Fruit fly (Drosophila melanogaster): ENCODE results near the gene Eig71Ei.

The Eig71Ei gene

DNA sequence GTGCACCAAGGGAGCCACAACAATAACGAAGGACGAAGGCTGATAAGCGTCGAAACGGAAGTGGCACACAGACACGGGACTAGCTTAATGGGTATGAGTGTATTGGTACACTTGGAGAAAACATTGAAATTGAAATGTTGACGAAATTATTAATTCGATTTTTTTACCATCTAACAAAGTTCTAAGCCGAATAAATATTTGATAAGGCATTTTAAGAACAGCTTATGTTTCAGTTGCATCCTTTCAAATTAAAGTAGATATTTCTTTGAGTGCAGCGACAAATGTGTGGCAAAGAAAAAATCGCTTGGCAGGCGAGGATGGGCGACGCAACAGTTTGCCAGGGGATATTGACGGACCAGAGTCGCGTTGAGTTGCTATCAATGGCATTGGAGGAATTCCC, 19.5 kb upstream of the Eig71Ei start:
- no peak for TF ChIP-seq Abd-B (GFP tag; optimal IDR thresholded peaks at IDR 0.05)
- TF ChIP-seq OdsH (GFP tag; optimal IDR thresholded peaks at IDR 0.05): no peak
- TF ChIP-seq HLH106 (tag; optimal IDR thresholded peaks at IDR 0.05): no peak
- no peak for TF ChIP-seq h (GFP tag; optimal IDR thresholded peaks at IDR 0.05)
- no peak for TF ChIP-seq fru (GFP tag; optimal IDR thresholded peaks at IDR 0.05)
- TF ChIP-seq CG9705 (GFP tag; optimal IDR thresholded peaks at IDR 0.05): no peak
- no peak for TF ChIP-seq jim (GFP tag; optimal IDR thresholded peaks at IDR 0.05)
- no peak for TF ChIP-seq tai (GFP tag; optimal IDR thresholded peaks at IDR 0.05)
- TF ChIP-seq sv (GFP tag; optimal IDR thresholded peaks at IDR 0.05): no peak
- TF ChIP-seq CrebA (GFP tag; optimal IDR thresholded peaks at IDR 0.05; ENCODE audit: borderline replicate concordance): no peak
- TF ChIP-seq Sp1 (GFP tag; optimal IDR thresholded peaks at IDR 0.05): no peak
- no peak for TF ChIP-seq woc (GFP tag; optimal IDR thresholded peaks at IDR 0.05)
- TF ChIP-seq Dfd (GFP tag; optimal IDR thresholded peaks at IDR 0.05): no peak
- no peak for TF ChIP-seq Hr83 (GFP tag; optimal IDR thresholded peaks at IDR 0.05; ENCODE audit: poor library complexity, severe bottlenecking)
- no peak for TF ChIP-seq br (GFP tag; optimal IDR thresholded peaks at IDR 0.05)
- TF ChIP-seq dl (GFP tag; optimal IDR thresholded peaks at IDR 0.05; ENCODE audit: insufficient read depth in 1 of 2, partially characterized antibody in 2 of 2): no peak
- TF ChIP-seq Rel (GFP tag; optimal IDR thresholded peaks at IDR 0.05): no peak
- no peak for TF ChIP-seq Rel (tag; optimal IDR thresholded peaks at IDR 0.05)
- no peak for TF ChIP-seq ey (GFP tag; optimal IDR thresholded peaks at IDR 0.05)

DNA sequence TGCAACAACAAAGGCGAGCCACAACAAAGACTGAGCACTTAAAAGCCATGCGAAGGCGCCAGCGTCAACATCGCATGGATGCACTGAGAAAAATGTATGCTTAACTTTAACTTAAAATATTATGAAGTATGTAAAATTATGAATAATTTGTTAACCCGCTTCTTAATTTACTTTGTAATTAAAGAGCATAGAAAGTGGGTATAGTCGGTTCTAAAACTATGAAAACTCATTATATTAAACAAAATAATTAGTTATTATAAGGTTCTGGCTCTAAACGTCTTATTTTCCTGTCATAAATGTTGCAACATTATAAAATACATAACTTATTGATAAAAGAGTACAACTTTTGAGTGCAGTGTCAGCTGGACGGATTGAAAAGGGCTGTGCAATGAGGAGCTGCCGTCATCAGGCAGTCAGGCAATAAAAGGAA, 17.9 kb upstream of the Eig71Ei start:
- TF ChIP-seq fru (GFP tag; optimal IDR thresholded peaks at IDR 0.05) (peak; percentile 8), HLH106 (tag; optimal IDR thresholded peaks at IDR 0.05) (peak; percentile 23), Sp1 (GFP tag; optimal IDR thresholded peaks at IDR 0.05) (peak; percentile 4), ey (GFP tag; optimal IDR thresholded peaks at IDR 0.05) (peak; percentile 11), CG32264 (GFP tag; optimal IDR thresholded peaks at IDR 0.05) (no peak), foxo (GFP tag; optimal IDR thresholded peaks at IDR 0.05) (peak in 1 of 2 experiments; percentile 25), psq (GFP tag; optimal IDR thresholded peaks at IDR 0.05) (no peak), jim (GFP tag; optimal IDR thresholded peaks at IDR 0.05) (no peak), br (GFP tag; optimal IDR thresholded peaks at IDR 0.05) (peak; percentile 20), sv (GFP tag; optimal IDR thresholded peaks at IDR 0.05) (no peak)

DNA sequence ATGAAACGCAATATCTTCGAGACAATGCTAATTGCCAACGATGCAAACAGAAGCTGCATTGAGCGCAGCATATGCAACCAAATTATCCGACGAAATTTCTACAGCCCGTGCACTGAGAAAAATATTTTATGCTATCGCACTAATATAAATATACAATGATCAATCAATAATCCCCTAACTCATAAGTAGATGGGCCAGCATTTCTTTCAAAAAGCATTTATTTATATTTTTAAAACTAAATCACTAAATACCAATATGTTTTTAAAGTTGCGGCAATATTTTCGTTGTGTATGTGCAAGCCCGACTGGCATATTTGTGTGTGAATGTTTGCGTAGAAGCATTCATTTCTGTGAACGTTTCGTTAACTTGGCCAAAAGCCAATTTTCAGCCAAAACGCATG, 13.3 kb upstream of the Eig71Ei start:
- TF ChIP-seq woc (GFP tag; optimal IDR thresholded peaks at IDR 0.05): no peak
- no peak for TF ChIP-seq dmrt93B (GFP tag; optimal IDR thresholded peaks at IDR 0.05)

DNA sequence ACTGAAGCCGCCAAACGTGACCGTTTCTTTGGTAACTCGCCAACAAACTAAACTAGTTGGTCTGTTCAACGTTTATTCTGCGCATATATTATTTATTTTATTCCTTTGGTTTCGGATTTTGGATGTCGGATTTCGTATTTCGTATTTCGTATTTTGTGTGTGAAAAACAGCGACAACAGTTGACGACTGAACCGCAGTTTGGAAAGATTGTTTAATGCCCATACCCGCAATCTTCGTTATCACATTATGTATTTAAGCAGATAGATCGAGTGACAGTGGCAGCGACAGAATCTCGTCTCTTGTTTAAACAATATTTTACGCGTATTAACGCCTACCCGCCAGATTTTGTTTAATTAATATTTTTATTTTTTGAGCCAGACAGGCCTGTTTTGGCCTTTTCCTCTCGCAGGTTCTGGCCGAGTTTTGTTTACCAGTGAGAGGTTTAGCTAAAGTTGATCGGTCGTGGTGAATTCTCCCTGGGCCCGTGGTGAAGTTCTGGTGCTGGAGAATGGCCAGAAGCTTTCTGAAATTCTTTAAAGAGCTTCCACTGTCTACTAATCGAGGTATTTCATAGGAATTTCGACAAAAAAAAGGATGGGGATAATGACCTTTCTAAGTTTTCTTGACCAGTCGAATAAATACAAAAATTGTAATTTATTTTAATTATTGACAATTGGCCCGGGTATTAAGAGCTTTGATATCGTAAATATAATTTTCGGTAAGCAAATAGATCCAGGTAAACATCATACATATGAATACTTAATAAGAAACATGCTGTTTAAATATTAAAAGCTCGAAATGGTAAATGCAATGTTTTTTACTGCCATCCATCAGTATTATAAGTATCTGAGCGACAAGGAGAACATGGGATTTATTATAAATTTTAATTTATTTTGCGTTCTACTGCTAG, 11.5 kb upstream of the Eig71Ei start, which contains the start of the genes comm3 and CG43083:
Gene comm3 (minus strand): TSS at position 51 of the 910 bp plus-strand sequence.
Gene CG43083 (plus strand): TSS at position 860 of the 910 bp plus-strand sequence.
- TF ChIP-seq rgr (GFP tag; optimal IDR thresholded peaks at IDR 0.05) (no peak), CrebA (GFP tag; optimal IDR thresholded peaks at IDR 0.05; ENCODE audit: borderline replicate concordance) (peak; percentile 34), Hr83 (GFP tag; optimal IDR thresholded peaks at IDR 0.05; ENCODE audit: poor library complexity, severe bottlenecking) (peak; percentile 30), h (GFP tag; optimal IDR thresholded peaks at IDR 0.05) (peak; percentile 42), fru (GFP tag; optimal IDR thresholded peaks at IDR 0.05) (peak; percentile 32), lola (GFP tag; optimal IDR thresholded peaks at IDR 0.05) (no peak), Sp1 (GFP tag; optimal IDR thresholded peaks at IDR 0.05) (no peak)

DNA sequence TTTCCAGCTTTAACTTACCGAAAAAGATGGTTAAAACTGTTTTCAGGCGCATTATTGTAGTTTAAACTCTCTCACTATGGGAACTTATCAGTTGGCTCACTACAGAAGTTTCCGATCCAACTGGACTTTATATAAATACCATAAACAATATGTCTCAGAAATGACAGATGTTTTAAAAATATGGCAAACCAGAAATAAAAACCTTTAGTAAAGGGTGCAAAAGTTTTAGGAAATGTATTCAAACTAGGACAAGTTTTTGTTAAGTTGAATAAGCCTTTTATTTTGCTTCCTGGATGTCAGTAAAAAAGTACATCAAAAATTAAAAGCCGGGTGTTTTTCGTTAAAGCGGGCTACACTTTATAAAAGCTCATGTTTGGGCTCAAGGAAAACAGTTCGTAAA, 9.9 kb upstream of the Eig71Ei start, which contains the start of the genes Eig71Ea and Eig71Eb:
Gene Eig71Ea (minus strand): TSS at position 101 of the 400 bp plus-strand sequence.
Gene Eig71Eb (plus strand): TSS at position 376 of the 400 bp plus-strand sequence.
- TF ChIP-seq pan (optimal IDR thresholded peaks at IDR 0.05): no peak
- no peak for TF ChIP-seq psq (GFP tag; optimal IDR thresholded peaks at IDR 0.05)
- TF ChIP-seq ey (GFP tag; optimal IDR thresholded peaks at IDR 0.05): no peak
- TF ChIP-seq dsf (GFP tag; optimal IDR thresholded peaks at IDR 0.05; ENCODE audit: borderline replicate concordance): no peak
- TF ChIP-seq Rel (GFP tag; optimal IDR thresholded peaks at IDR 0.05): no peak
- TF ChIP-seq Rel (tag; optimal IDR thresholded peaks at IDR 0.05): no peak
- TF ChIP-seq sv (GFP tag; optimal IDR thresholded peaks at IDR 0.05): no peak
- TF ChIP-seq foxo (GFP tag; optimal IDR thresholded peaks at IDR 0.05): no peak
- TF ChIP-seq usp (GFP tag; optimal IDR thresholded peaks at IDR 0.05): no peak
- TF ChIP-seq woc (GFP tag; optimal IDR thresholded peaks at IDR 0.05): no peak
- no peak for TF ChIP-seq OdsH (GFP tag; optimal IDR thresholded peaks at IDR 0.05)
- TF ChIP-seq Dfd (GFP tag; optimal IDR thresholded peaks at IDR 0.05): no peak
- no peak for TF ChIP-seq h (GFP tag; optimal IDR thresholded peaks at IDR 0.05)
- TF ChIP-seq Hnf4 (GFP tag; optimal IDR thresholded peaks at IDR 0.05): no peak
- no peak for TF ChIP-seq Sp1 (GFP tag; optimal IDR thresholded peaks at IDR 0.05)
- no peak for TF ChIP-seq lola (GFP tag; optimal IDR thresholded peaks at IDR 0.05)
- TF ChIP-seq N (GFP tag; optimal IDR thresholded peaks at IDR 0.05): no peak

Data from whole organism, wandering third instar larva.